Worm (Caenorhabditis elegans): ENCODE measurements around the gene D1022.5.

- TF ChIP-seq lin-26 (GFP tag; IDR thresholded peaks at IDR 0.05) = no peak
- no peak for TF ChIP-seq nfya-2 (GFP tag; IDR thresholded peaks at IDR 0.05)
- TF ChIP-seq rec-8 (tag; optimal IDR thresholded peaks at IDR 0.05) = no peak
- TF ChIP-seq Y79H2A.3 (GFP tag; conservative IDR thresholded peaks at IDR 0.05) = no peak
These were observed 40.8 kb upstream of the D1022.5 start, which contains the start of gene srab-14 for ce11 chrII:7499390-7499789.

Measured in whole organism, young adult.